Fruit fly (Drosophila melanogaster): ENCODE results near the gene yata.

dm6 chr3R:29760042-29760441, 11.0 kb downstream of the yata start:
- no peak for TF ChIP-seq CG8478 (optimal IDR thresholded peaks at IDR 0.05)
- no peak for TF ChIP-seq CTCF (optimal IDR thresholded peaks at IDR 0.05)

Measured in S2 (cell line).